Worm (Caenorhabditis elegans) whole organism, late embryonic: ENCODE data around the gene srh-220.

Experiments
- C38D4.7 ChIP-seq: fragments of 200-800 bp; sonication (Bioruptor generic); optimal IDR thresholded peaks from 2 replicates; lab custom pipeline; 2018; ENCODE audit warnings: mild to moderate bottlenecking, missing genetic modification characterization, moderate library complexity, missing compliant biosample characterization
- F13H6.1 ChIP-seq: sonication (generic microtip); optimal IDR thresholded peaks from 2 replicates; lab custom pipeline; 2016; ENCODE audit warnings: missing genetic modification characterization, missing compliant biosample characterization
- T23F11.4 ChIP-seq: fragments of 200-800 bp; sonication (Bioruptor generic); optimal IDR thresholded peaks from 2 replicates; lab custom pipeline; 2018; ENCODE audit warnings: mild to moderate bottlenecking, missing genetic modification characterization, missing compliant biosample characterization
- Y22D7AL.16 ChIP-seq: sonication (generic microtip); optimal IDR thresholded peaks from 2 replicates; lab custom pipeline; 2016; ENCODE audit warnings: missing genetic modification characterization, missing compliant biosample characterization
- ahr-1 ChIP-seq: sonication (generic microtip); optimal IDR thresholded peaks from 2 replicates; lab custom pipeline; 2016; ENCODE audit warnings: missing genetic modification characterization, missing compliant biosample characterization
- ama-1 ChIP-seq: fragments of 150-350 bp; optimal IDR thresholded peaks from 2 replicates; lab custom pipeline; 2014
- ceh-14 ChIP-seq: sonication (generic microtip); optimal IDR thresholded peaks from 2 replicates; lab custom pipeline; 2016; ENCODE audit warnings: missing genotype, missing genetic modification characterization, missing compliant biosample characterization
- ceh-19 ChIP-seq: fragments of 200-800 bp; sonication (Bioruptor generic); optimal IDR thresholded peaks from 2 replicates; lab custom pipeline; 2018; ENCODE audit warnings: mild to moderate bottlenecking, missing genetic modification characterization, missing compliant biosample characterization
- ceh-2 ChIP-seq: sonication (generic microtip); optimal IDR thresholded peaks from 2 replicates; lab custom pipeline; 2016; ENCODE audit warnings: missing genotype, missing genetic modification characterization, missing compliant biosample characterization
- ceh-22 ChIP-seq: sonication (generic microtip); optimal IDR thresholded peaks from 2 replicates; lab custom pipeline; 2017; ENCODE audit warnings: missing biosample characterization, missing genetic modification characterization
- ceh-24 ChIP-seq: sonication (generic microtip); optimal IDR thresholded peaks from 2 replicates; lab custom pipeline; 2016; ENCODE audit warnings: mild to moderate bottlenecking, missing genetic modification characterization, missing compliant biosample characterization
- ceh-45 ChIP-seq: fragments of 200-800 bp; sonication (Bioruptor generic); IDR thresholded peaks from 2 replicates; pipeline ENCODE4 v1.3.6; 2022; ENCODE audit warnings: missing genetic modification reagents, missing genetic modification characterization, missing compliant biosample characterization
- ceh-48 ChIP-seq: sonication (generic microtip); optimal IDR thresholded peaks from 2 replicates; lab custom pipeline; 2016; ENCODE audit warnings: missing genetic modification characterization, inconsistent platforms, missing compliant biosample characterization
- ceh-9 ChIP-seq: sonication (generic microtip); optimal IDR thresholded peaks from 2 replicates; lab custom pipeline; 2016; ENCODE audit warnings: mild to moderate bottlenecking, missing genetic modification characterization, inconsistent platforms, missing compliant biosample characterization
- che-1 ChIP-seq: sonication (generic microtip); optimal IDR thresholded peaks from 2 replicates; lab custom pipeline; 2016; ENCODE audit warnings: mild to moderate bottlenecking, missing genetic modification characterization, missing compliant biosample characterization
- elt-2 ChIP-seq: sonication (generic microtip); optimal IDR thresholded peaks from 2 replicates; lab custom pipeline; 2016; ENCODE audit warnings: missing genetic modification reagents, missing genetic modification characterization, missing compliant biosample characterization
- elt-4 ChIP-seq: sonication (generic microtip); optimal IDR thresholded peaks from 2 replicates; lab custom pipeline; 2016; ENCODE audit warnings: missing genetic modification characterization, missing compliant biosample characterization
- ets-4 ChIP-seq: sonication (generic microtip); optimal IDR thresholded peaks from 2 replicates; lab custom pipeline; 2016; ENCODE audit warnings: missing genetic modification characterization, missing compliant biosample characterization
- eyg-1 ChIP-seq: sonication (generic microtip); optimal IDR thresholded peaks from 2 replicates; lab custom pipeline; 2016; ENCODE audit warnings: missing genotype, missing genetic modification characterization, missing compliant biosample characterization
- fax-1 ChIP-seq: sonication (generic microtip); optimal IDR thresholded peaks from 2 replicates; lab custom pipeline; 2016; ENCODE audit warnings: missing genotype, missing genetic modification characterization, missing compliant biosample characterization
- fkh-10 ChIP-seq: fragments of 150-350 bp; optimal IDR thresholded peaks from 2 replicates; lab custom pipeline; 2014; ENCODE audit warnings: missing biosample characterization, missing genetic modification reagents, missing genetic modification characterization
- hlh-13 ChIP-seq: fragments of 200-800 bp; sonication (Bioruptor generic); optimal IDR thresholded peaks from 2 replicates; lab custom pipeline; 2018; ENCODE audit warnings: mild to moderate bottlenecking, missing genetic modification characterization, missing compliant biosample characterization
- hlh-15 ChIP-seq: sonication (generic microtip); optimal IDR thresholded peaks from 2 replicates; lab custom pipeline; 2016; ENCODE audit warnings: missing genetic modification characterization, missing compliant biosample characterization
- hlh-8 ChIP-seq: sonication (generic microtip); optimal IDR thresholded peaks from 2 replicates; lab custom pipeline; 2016; ENCODE audit warnings: missing genotype, missing genetic modification characterization, missing compliant biosample characterization
- lim-6 ChIP-seq: sonication (generic microtip); optimal IDR thresholded peaks from 2 replicates; lab custom pipeline; 2016; ENCODE audit warnings: missing genetic modification characterization, missing compliant biosample characterization
- lin-11 ChIP-seq: fragments of 200-800 bp; sonication (Bioruptor generic); optimal IDR thresholded peaks from 2 replicates; lab custom pipeline; 2018; ENCODE audit warnings: mild to moderate bottlenecking, missing genetic modification characterization, missing compliant biosample characterization
- madf-2 ChIP-seq: sonication (generic microtip); optimal IDR thresholded peaks from 2 replicates; lab custom pipeline; 2017; ENCODE audit warnings: missing genetic modification characterization, missing compliant biosample characterization
- mec-3 ChIP-seq: sonication (generic microtip); optimal IDR thresholded peaks from 2 replicates; lab custom pipeline; 2016; ENCODE audit warnings: borderline replicate concordance, missing genetic modification characterization, missing compliant biosample characterization
- nhr-11 ChIP-seq: fragments of 150-350 bp; optimal IDR thresholded peaks from 2 replicates; lab custom pipeline; 2014; ENCODE audit warnings: missing biosample characterization, missing genetic modification characterization
- nhr-232 ChIP-seq: sonication (generic microtip); optimal IDR thresholded peaks from 2 replicates; lab custom pipeline; 2016; ENCODE audit warnings: missing genetic modification characterization, missing compliant biosample characterization
- odd-2 ChIP-seq: sonication (generic microtip); optimal IDR thresholded peaks from 2 replicates; lab custom pipeline; 2017; ENCODE audit warnings: antibody characterized with exemption, mild to moderate bottlenecking, missing genetic modification characterization, missing compliant biosample characterization
- pax-1 ChIP-seq: fragments of 150-350 bp; optimal IDR thresholded peaks from 2 replicates; lab custom pipeline; 2014; ENCODE audit warnings: missing biosample characterization, missing genetic modification characterization
- pha-2 ChIP-seq: sonication (generic microtip); optimal IDR thresholded peaks from 2 replicates; lab custom pipeline; 2017; ENCODE audit warnings: mild to moderate bottlenecking, missing genetic modification characterization, missing compliant biosample characterization
- pha-4 ChIP-seq: fragments of 150-350 bp; optimal IDR thresholded peaks from 2 replicates; lab custom pipeline; 2018; ENCODE audit warnings: missing biosample characterization, missing genetic modification reagents, missing genetic modification characterization
- pqm-1 ChIP-seq: sonication (generic microtip); optimal IDR thresholded peaks from 2 replicates; lab custom pipeline; 2016; ENCODE audit warnings: missing genetic modification characterization, missing compliant biosample characterization
- pros-1 ChIP-seq: fragments of 150-350 bp; optimal IDR thresholded peaks from 2 replicates; lab custom pipeline; 2014; ENCODE audit warnings: missing biosample characterization, missing genetic modification reagents, missing genetic modification characterization
- rnt-1 ChIP-seq: sonication (generic microtip); optimal IDR thresholded peaks from 2 replicates; lab custom pipeline; 2016; ENCODE audit warnings: missing genetic modification characterization, missing compliant biosample characterization
- sox-2 ChIP-seq: fragments of 200-800 bp; sonication (Bioruptor generic); IDR thresholded peaks from 2 replicates; pipeline ENCODE4 v1.3.6; 2022; ENCODE audit warnings: missing genetic modification reagents, missing genetic modification characterization, missing compliant biosample characterization
- sox-4 ChIP-seq: sonication (generic microtip); optimal IDR thresholded peaks from 2 replicates; lab custom pipeline; 2017; ENCODE audit warnings: mild to moderate bottlenecking, missing genetic modification characterization, inconsistent platforms, missing compliant biosample characterization
- unc-3 ChIP-seq, 2 experiments: fragments of 200-800 bp in 1 of 2; sonication (Bioruptor generic) in 1 of 2; sonication (generic microtip) in 1 of 2; conservative IDR thresholded peaks in 1 of 2; optimal IDR thresholded peaks in 1 of 2; 2 replicates each; pipeline versions ENCODE4 v1.3.6 to Lab custom; 2016 to 2022; ENCODE audit warnings: missing compliant biosample characterization in 2 of 2, missing genetic modification characterization in 2 of 2, missing genetic modification reagents in 1 of 2
- unc-42 ChIP-seq: sonication (generic microtip); optimal IDR thresholded peaks from 2 replicates; lab custom pipeline; 2016; ENCODE audit warnings: missing genotype, missing genetic modification characterization, missing compliant biosample characterization
- zip-5 ChIP-seq: sonication (generic microtip); optimal IDR thresholded peaks from 2 replicates; lab custom pipeline; 2016; ENCODE audit warnings: missing genetic modification characterization, missing compliant biosample characterization
- ztf-16 ChIP-seq: sonication (generic microtip); optimal IDR thresholded peaks from 2 replicates; lab custom pipeline; 2017; ENCODE audit warnings: missing genetic modification characterization, missing compliant biosample characterization

The srh-220 gene

DNA sequence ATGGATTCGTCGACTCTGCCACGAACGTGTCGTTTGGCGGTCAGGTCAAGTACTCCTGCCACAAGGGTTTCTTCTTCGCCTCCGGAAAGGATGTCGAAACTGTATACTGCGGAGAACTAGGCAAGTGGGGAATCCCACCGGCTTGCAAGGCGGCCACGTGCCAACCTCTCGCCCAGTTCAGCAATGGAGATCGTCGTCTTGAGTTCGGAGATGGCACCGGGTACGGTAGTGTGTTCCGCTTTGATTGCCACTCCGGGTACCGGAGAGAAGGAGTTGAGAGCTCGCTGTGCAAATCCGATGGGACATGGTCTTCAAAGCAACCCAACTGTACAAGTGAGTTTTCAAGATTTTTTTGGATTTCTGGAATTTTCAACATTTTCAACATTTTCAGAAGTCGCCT is 21.8 kb upstream of the srh-220 start:
- TF ChIP-seq lim-6 (tag; lab: Kevin White, UChicago), result no peak
- no peak for TF ChIP-seq ceh-14
- TF ChIP-seq elt-4 (tag; lab: Kevin White, UChicago), result peak; percentile 70
- no peak for TF ChIP-seq ets-4
- no peak for TF ChIP-seq sox-4 (tag; lab: Kevin White, UChicago)
- no peak for TF ChIP-seq sox-2 (GFP tag; lab: Robert Waterston, UW)
- no peak for TF ChIP-seq mec-3 (tag; lab: Kevin White, UChicago)

DNA sequence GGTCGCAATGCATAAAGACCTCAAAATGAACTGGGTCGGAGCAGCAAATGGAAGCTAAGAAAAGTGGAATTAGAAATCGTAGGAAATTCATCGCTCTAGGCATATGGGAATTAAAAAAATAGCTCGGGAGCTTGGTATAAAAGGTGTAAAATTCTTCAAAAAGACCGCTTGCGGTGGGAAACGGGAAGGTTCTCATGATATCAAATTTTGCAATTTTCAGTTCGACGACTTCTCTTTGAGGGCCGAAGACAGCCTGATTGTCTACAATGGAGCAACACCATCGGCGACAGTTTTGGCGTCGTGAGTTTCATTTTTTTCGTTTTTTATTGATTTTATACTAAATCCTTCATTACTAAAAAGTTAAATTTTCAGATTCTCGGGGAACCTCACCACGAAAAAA is 20.7 kb upstream of the srh-220 start, which contains the start of gene F47C12.8:
F47C12.8 (minus strand) TSS at position 101 of the 400 bp plus-strand sequence.
- TF ChIP-seq pha-2 (tag; lab: Kevin White, UChicago), result no peak
- no peak for TF ChIP-seq pha-4 (tag; lab: Kevin White, UChicago)
- TF ChIP-seq ama-1 (lab: Kevin White, UChicago), result no peak
- no peak for TF ChIP-seq ztf-16
- TF ChIP-seq lim-6 (tag; lab: Kevin White, UChicago), result no peak
- TF ChIP-seq ceh-24 (tag; lab: Kevin White, UChicago), result no peak
- no peak for TF ChIP-seq madf-2 (tag; lab: Kevin White, UChicago)
- no peak for TF ChIP-seq ceh-22 (tag; lab: Kevin White, UChicago)
- TF ChIP-seq mec-3 (tag; lab: Kevin White, UChicago), result no peak
- no peak for TF ChIP-seq pros-1 (tag; lab: Kevin White, UChicago)
- TF ChIP-seq eyg-1 (tag; lab: Kevin White, UChicago), result no peak
- no peak for TF ChIP-seq ceh-14
- TF ChIP-seq pqm-1, result no peak
- TF ChIP-seq odd-2 (tag; lab: Kevin White, UChicago), result no peak
- TF ChIP-seq ceh-48 (tag; lab: Kevin White, UChicago), result no peak

DNA sequence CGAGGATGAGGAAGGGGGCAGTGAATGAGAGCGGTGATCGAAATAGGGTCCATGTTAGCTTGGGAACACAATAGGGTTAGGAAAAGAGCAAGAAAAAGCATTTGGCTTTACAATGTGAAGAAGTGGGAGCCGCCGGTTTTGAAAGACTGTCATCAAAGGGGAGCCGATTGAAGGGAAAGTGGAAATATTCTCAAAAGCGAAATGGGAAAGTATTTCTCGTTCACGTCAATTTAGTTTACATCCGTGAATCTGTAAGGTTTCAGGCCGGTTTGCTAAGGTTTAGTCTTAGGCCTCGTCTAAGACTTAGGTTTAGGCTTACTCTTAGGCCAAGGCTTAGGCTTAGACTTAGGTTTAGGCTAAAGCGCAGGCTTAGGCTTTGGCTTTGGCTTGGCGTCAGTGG is 17.6 kb upstream of the srh-220 start, which contains the start of gene F47C12.7:
F47C12.7 (minus strand) TSS at position 101 of the 400 bp plus-strand sequence.
- TF ChIP-seq T23F11.4, result no peak
- no peak for TF ChIP-seq nhr-11
- TF ChIP-seq che-1 (tag; lab: Kevin White, UChicago), result no peak
- TF ChIP-seq ceh-19 (GFP tag; lab: Kevin White, UChicago), result no peak
- no peak for TF ChIP-seq ahr-1 (tag; lab: Kevin White, UChicago)
- TF ChIP-seq lin-11 (tag; lab: Kevin White, UChicago), result no peak
- TF ChIP-seq ceh-2 (tag; lab: Kevin White, UChicago), result no peak
- TF ChIP-seq elt-2 (tag; lab: Kevin White, UChicago), result no peak
- no peak for TF ChIP-seq fax-1 (tag; lab: Kevin White, UChicago)
- no peak for TF ChIP-seq pax-1 (tag; lab: Kevin White, UChicago)
- TF ChIP-seq pha-4 (tag; lab: Kevin White, UChicago), result no peak
- TF ChIP-seq lim-6 (tag; lab: Kevin White, UChicago), result no peak
- TF ChIP-seq, all 69 proteins: peak for 0

DNA sequence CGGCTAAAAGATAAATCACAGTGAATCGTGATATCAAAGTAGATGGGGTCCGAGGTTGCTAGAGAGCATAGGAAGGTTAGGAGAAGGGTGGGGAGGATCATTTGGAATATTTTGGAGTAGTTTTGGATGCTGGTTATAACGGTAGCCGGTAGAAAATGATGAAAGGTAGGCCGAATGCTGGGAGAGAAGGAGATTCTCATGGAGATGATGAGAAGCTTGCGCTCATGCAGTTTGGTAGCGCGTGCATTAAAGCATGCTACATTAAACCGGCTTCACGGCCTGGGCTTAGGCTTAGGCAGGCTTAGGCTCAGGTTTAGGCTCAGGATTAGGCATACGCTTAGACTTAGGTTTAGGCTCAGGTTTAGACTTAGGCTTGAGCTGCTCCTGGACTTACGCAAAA is 16.5 kb upstream of the srh-220 start, which contains the start of gene F47C12.13:
F47C12.13 (minus strand) TSS at position 101 of the 400 bp plus-strand sequence.
- TF ChIP-seq F13H6.1 (tag; lab: Kevin White, UChicago) (no peak), ceh-9 (no peak), ceh-45 (GFP tag; lab: Robert Waterston, UW) (no peak), rnt-1 (tag; lab: Kevin White, UChicago) (no peak), fkh-10 (no peak), lim-6 (tag; lab: Kevin White, UChicago) (no peak), hlh-13 (GFP tag; lab: Kevin White, UChicago) (no peak), sox-4 (tag; lab: Kevin White, UChicago) (no peak), T23F11.4 (no peak), ceh-2 (tag; lab: Kevin White, UChicago) (no peak)

ce11 chrIV:3993292-3993691 is 15.5 kb upstream of the srh-220 start, which contains the start of gene F47C12.6:
Gene F47C12.6, minus strand, starts transcription at chrIV:3993392.
- TF ChIP-seq Y22D7AL.16, result no peak
- TF ChIP-seq sox-4 (tag; lab: Kevin White, UChicago), result no peak
- TF ChIP-seq zip-5, result no peak
- TF ChIP-seq unc-3 (GFP tag; conservative IDR thresholded peaks at IDR 0.05; lab: Robert Waterston, UW), result no peak
- TF ChIP-seq unc-3 (tag; optimal IDR thresholded peaks at IDR 0.05; lab: Kevin White, UChicago), result no peak
- no peak for TF ChIP-seq hlh-15
- TF ChIP-seq unc-42 (tag; lab: Kevin White, UChicago), result no peak
- no peak for TF ChIP-seq hlh-8 (tag; lab: Kevin White, UChicago)
- TF ChIP-seq ztf-16, result no peak
- TF ChIP-seq nhr-232 (tag; lab: Kevin White, UChicago), result no peak
- TF ChIP-seq elt-4 (tag; lab: Kevin White, UChicago), result no peak
- TF ChIP-seq ceh-9, result no peak
- no peak for TF ChIP-seq madf-2 (tag; lab: Kevin White, UChicago)
- no peak for TF ChIP-seq C38D4.7
- no peak for TF ChIP-seq ama-1 (lab: Kevin White, UChicago)
